Worm (Caenorhabditis elegans): ENCODE data around the gene pax-2.
"Not testable (repeated sequence)": the region's sequence is repeated elsewhere in the genome, so short reads cannot be mapped to it uniquely, and the experiment has no call there.

DNA sequence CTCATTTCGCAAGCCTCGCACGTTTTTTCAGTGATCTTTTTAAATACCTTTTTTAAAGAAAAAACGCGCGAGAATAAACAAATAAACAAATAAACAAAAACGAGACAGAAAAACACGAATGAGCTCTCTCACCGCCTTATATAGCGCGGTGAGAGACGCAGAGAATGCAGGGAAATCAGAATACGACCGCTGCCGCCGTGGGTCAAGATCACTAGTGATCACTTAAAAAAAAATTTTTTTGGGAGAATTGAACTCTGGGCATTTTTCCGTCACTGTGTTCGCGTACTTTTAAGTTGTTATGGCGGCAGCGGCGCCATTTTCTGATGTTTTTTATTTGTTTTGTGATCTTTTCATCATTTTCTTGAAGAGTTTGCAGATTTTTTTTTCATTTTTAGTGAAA lies 16.3 kb downstream of the pax-2 start:
- TF ChIP-seq F52B5.7 (tag; optimal IDR thresholded peaks at IDR 0.05); F49E8.2 (tag; optimal IDR thresholded peaks at IDR 0.05; ENCODE audit: insufficient read depth); pha-4 (tag; optimal IDR thresholded peaks at IDR 0.05); F57A8.1 (GFP tag; optimal IDR thresholded peaks at IDR 0.05); unc-62 (GFP tag; optimal IDR thresholded peaks at IDR 0.05); madf-10 (tag; optimal IDR thresholded peaks at IDR 0.05); sdz-38 (tag; optimal IDR thresholded peaks at IDR 0.05); K12H6.12 (tag; optimal IDR thresholded peaks at IDR 0.05); ztf-25 (GFP tag; IDR thresholded peaks at IDR 0.05); nfya-1 (tag; optimal IDR thresholded peaks at IDR 0.05; ENCODE audit: borderline replicate concordance, insufficient read depth); ztf-3 (GFP tag; optimal IDR thresholded peaks at IDR 0.05); Y56A3A.18 (GFP tag; IDR thresholded peaks at IDR 0.05); lsl-1 (GFP tag; optimal IDR thresholded peaks at IDR 0.05); chd-7 (tag; optimal IDR thresholded peaks at IDR 0.05): not testable (repeated sequence)

Measured in whole organism, young adult.